Worm (Caenorhabditis elegans) whole organism, L1 larva: ENCODE results near the gene R05D3.9.

ENCODE experiments used
- C16A3.4 ChIP-seq: fragments of 150-350 bp; optimal IDR thresholded peaks from 2 replicates; lab custom pipeline; 2014; ENCODE audit warnings: missing biosample characterization, missing genetic modification characterization
- C34B4.2 ChIP-seq: sonication (generic microtip); optimal IDR thresholded peaks from 2 replicates; lab custom pipeline; 2017; ENCODE audit warnings: mild to moderate bottlenecking, missing genetic modification characterization, missing compliant biosample characterization
- F16B12.6 ChIP-seq: fragments of 150-350 bp; optimal IDR thresholded peaks from 2 replicates; lab custom pipeline; 2014; ENCODE audit warnings: missing biosample characterization, missing genetic modification characterization
- Y116A8C.19 ChIP-seq: sonication (generic microtip); optimal IDR thresholded peaks from 2 replicates; lab custom pipeline; 2016; ENCODE audit warnings: missing compliant biosample characterization, missing genetic modification characterization, borderline replicate concordance
- ama-1 ChIP-seq: fragments of 150-350 bp; optimal IDR thresholded peaks from 2 replicates; lab custom pipeline; 2014
- blmp-1 ChIP-seq: fragments of 150-350 bp; optimal IDR thresholded peaks from 2 replicates; lab custom pipeline; 2014; ENCODE audit warnings: missing biosample characterization, missing genetic modification characterization
- ceh-8 ChIP-seq: fragments of 200-800 bp; sonication (Bioruptor generic); optimal IDR thresholded peaks from 2 replicates; lab custom pipeline; 2018; ENCODE audit warnings: mild to moderate bottlenecking, missing genetic modification characterization, moderate library complexity, missing compliant biosample characterization
- ceh-82 ChIP-seq, 3 experiments: fragments of 150-350 bp in 1 of 3; sonication (generic microtip) in 2 of 3; optimal IDR thresholded peaks; 2 replicates each; lab custom pipeline; 2014 to 2017; ENCODE audit warnings: missing biosample characterization in 3 of 3, missing genetic modification characterization in 3 of 3
- ces-1 ChIP-seq: fragments of 150-350 bp; optimal IDR thresholded peaks from 2 replicates; lab custom pipeline; 2014; ENCODE audit warnings: missing biosample characterization, missing genetic modification reagents, missing genetic modification characterization
- dpl-1 ChIP-seq, 3 experiments: fragments of 150-350 bp in 2 of 3; sonication (generic microtip) in 1 of 3; optimal IDR thresholded peaks; 2 replicates each; lab custom pipeline; 2014 to 2017; ENCODE audit warnings: missing biosample characterization in 3 of 3, missing genetic modification characterization in 3 of 3, missing genetic modification reagents in 3 of 3
- efl-1 ChIP-seq, 4 experiments: fragments of 150-350 bp; optimal IDR thresholded peaks in 3 of 4; peaks in 1 of 4; 1 replicate in 1 of 4; 2 replicates in 3 of 4; lab custom pipeline; 2014; ENCODE audit warnings: missing biosample characterization in 2 of 4, missing genetic modification characterization in 2 of 4, missing genetic modification reagents in 2 of 4
- egl-13 ChIP-seq: sonication (generic microtip); optimal IDR thresholded peaks from 2 replicates; lab custom pipeline; 2016; ENCODE audit warnings: missing genotype, missing genetic modification reagents, missing genetic modification characterization, missing compliant biosample characterization
- egl-27 ChIP-seq, 2 experiments: fragments of 150-350 bp in 1 of 2; sonication (generic microtip); optimal IDR thresholded peaks; 3 replicates each; lab custom pipeline; 2017 to 2018; ENCODE audit warnings: missing biosample characterization in 2 of 2, missing genetic modification characterization in 2 of 2, missing genetic modification reagents in 2 of 2
- elt-2 ChIP-seq: sonication (generic microtip); optimal IDR thresholded peaks from 2 replicates; lab custom pipeline; 2016; ENCODE audit warnings: missing genetic modification characterization, mild to moderate bottlenecking, inconsistent platforms, missing compliant biosample characterization, missing genetic modification reagents
- fkh-10 ChIP-seq: sonication (generic microtip); optimal IDR thresholded peaks from 2 replicates; lab custom pipeline; 2017; ENCODE audit warnings: missing biosample characterization, missing genetic modification reagents, missing genetic modification characterization
- fkh-8 ChIP-seq: sonication (generic microtip); optimal IDR thresholded peaks from 2 replicates; lab custom pipeline; 2016; ENCODE audit warnings: mild to moderate bottlenecking, missing genetic modification characterization, missing compliant biosample characterization
- fos-1 ChIP-seq: fragments of 150-350 bp; optimal IDR thresholded peaks from 2 replicates; lab custom pipeline; 2014; ENCODE audit warnings: missing biosample characterization, missing genetic modification characterization
- irx-1 ChIP-seq: sonication (generic microtip); optimal IDR thresholded peaks from 2 replicates; lab custom pipeline; 2016; ENCODE audit warnings: missing genetic modification characterization, missing compliant biosample characterization
- isw-1 ChIP-seq: fragments of 200-800 bp; sonication (Bioruptor generic); IDR thresholded peaks from 2 replicates; pipeline ENCODE4 v1.3.6; 2022; ENCODE audit warnings: missing genetic modification characterization, missing compliant biosample characterization
- jun-1 ChIP-seq: fragments of 150-350 bp; optimal IDR thresholded peaks from 2 replicates; lab custom pipeline; 2014; ENCODE audit warnings: missing biosample characterization, missing genetic modification reagents, missing genetic modification characterization
- lin-13 ChIP-seq: fragments of 150-350 bp; optimal IDR thresholded peaks from 2 replicates; lab custom pipeline; 2014; ENCODE audit warnings: missing biosample characterization, missing genetic modification reagents, missing genetic modification characterization
- lin-14 ChIP-seq: fragments of 200-800 bp; sonication (Bioruptor generic); optimal IDR thresholded peaks from 2 replicates; lab custom pipeline; 2018; ENCODE audit warnings: mild to moderate bottlenecking, missing genetic modification characterization, moderate library complexity, missing compliant biosample characterization
- lin-15B ChIP-seq: fragments of 150-350 bp; sonication (generic microtip); optimal IDR thresholded peaks from 3 replicates; lab custom pipeline; 2014; ENCODE audit warnings: missing biosample characterization, missing genetic modification characterization
- lin-35 ChIP-seq, 2 experiments: fragments of 150-350 bp; optimal IDR thresholded peaks; 2 replicates each; lab custom pipeline; 2014; ENCODE audit warnings: missing biosample characterization in 2 of 2, missing genetic modification characterization in 2 of 2, missing genetic modification reagents in 2 of 2
- lsy-2 ChIP-seq, 2 experiments: fragments of 150-350 bp; optimal IDR thresholded peaks; 2 replicates each; lab custom pipeline; 2014; ENCODE audit warnings: missing biosample characterization in 2 of 2, missing genetic modification characterization in 2 of 2
- mab-9 ChIP-seq: fragments of 200-800 bp; sonication (Bioruptor generic); IDR thresholded peaks from 2 replicates; pipeline ENCODE4 v1.3.6; 2022; ENCODE audit warnings: missing genetic modification reagents, missing genetic modification characterization, missing compliant biosample characterization
- mdl-1 ChIP-seq, 2 experiments: fragments of 150-350 bp; optimal IDR thresholded peaks; 2 replicates each; lab custom pipeline; 2014 to 2017; ENCODE audit warnings: missing biosample characterization in 2 of 2, missing genetic modification characterization in 2 of 2, inconsistent platforms in 1 of 2
- mep-1 ChIP-seq: fragments of 150-350 bp; optimal IDR thresholded peaks from 2 replicates; lab custom pipeline; 2014; ENCODE audit warnings: missing biosample characterization, missing genetic modification characterization
- nhr-11 ChIP-seq: fragments of 150-350 bp; optimal IDR thresholded peaks from 2 replicates; lab custom pipeline; 2014; ENCODE audit warnings: missing biosample characterization, missing genetic modification characterization
- nhr-19 ChIP-seq: fragments of 200-800 bp; sonication (Bioruptor generic); conservative IDR thresholded peaks from 2 replicates; pipeline ENCODE4 v1.3.6; 2022; ENCODE audit warnings: missing genetic modification characterization, missing compliant biosample characterization
- nhr-20 ChIP-seq: sonication (generic microtip); optimal IDR thresholded peaks from 2 replicates; lab custom pipeline; 2016; ENCODE audit warnings: mild to moderate bottlenecking, missing genetic modification characterization, missing compliant biosample characterization
- nhr-47 ChIP-seq: sonication (generic microtip); optimal IDR thresholded peaks from 2 replicates; lab custom pipeline; 2016; ENCODE audit warnings: mild to moderate bottlenecking, missing genetic modification characterization, moderate library complexity, missing compliant biosample characterization
- nhr-77 ChIP-seq: fragments of 150-350 bp; optimal IDR thresholded peaks from 2 replicates; lab custom pipeline; 2014; ENCODE audit warnings: missing biosample characterization, missing genetic modification characterization
- nhr-90 ChIP-seq: sonication (generic microtip); optimal IDR thresholded peaks from 2 replicates; lab custom pipeline; 2016; ENCODE audit warnings: mild to moderate bottlenecking, missing genetic modification characterization, missing compliant biosample characterization; ENCODE audit not compliant: poor library complexity
- pag-3 ChIP-seq: sonication (generic microtip); optimal IDR thresholded peaks from 2 replicates; lab custom pipeline; 2017; ENCODE audit warnings: missing genetic modification characterization, mild to moderate bottlenecking, missing compliant biosample characterization, antibody characterized with exemption, borderline replicate concordance; ENCODE audit not compliant: insufficient read depth
- rnt-1 ChIP-seq: sonication (generic microtip); optimal IDR thresholded peaks from 2 replicates; lab custom pipeline; 2016; ENCODE audit warnings: mild to moderate bottlenecking, missing genetic modification characterization, moderate library complexity, missing compliant biosample characterization
- skn-1 ChIP-seq: fragments of 150-350 bp; optimal IDR thresholded peaks from 2 replicates; lab custom pipeline; 2014; ENCODE audit warnings: missing biosample characterization, missing genetic modification characterization
- snpc-4 ChIP-seq: fragments of 150-350 bp; optimal IDR thresholded peaks from 2 replicates; lab custom pipeline; 2014; ENCODE audit warnings: missing biosample characterization, missing genetic modification characterization
- snu-23 ChIP-seq: sonication (generic microtip); optimal IDR thresholded peaks from 2 replicates; lab custom pipeline; 2016; ENCODE audit warnings: missing genetic modification characterization, missing compliant biosample characterization
- swsn-7 ChIP-seq: sonication (generic microtip); optimal IDR thresholded peaks from 2 replicates; lab custom pipeline; 2016; ENCODE audit warnings: missing genetic modification characterization, missing compliant biosample characterization
- tbx-2 ChIP-seq: sonication (generic microtip); optimal IDR thresholded peaks from 2 replicates; lab custom pipeline; 2016; ENCODE audit warnings: missing genetic modification characterization, missing compliant biosample characterization
- unc-86 ChIP-seq: sonication (generic microtip); optimal IDR thresholded peaks from 2 replicates; lab custom pipeline; 2016; ENCODE audit warnings: missing genetic modification characterization, missing compliant biosample characterization
- xbp-1 ChIP-seq: sonication (generic microtip); optimal IDR thresholded peaks from 2 replicates; lab custom pipeline; 2016; ENCODE audit warnings: missing genetic modification characterization, missing compliant biosample characterization
- zag-1 ChIP-seq: fragments of 150-350 bp; optimal IDR thresholded peaks from 2 replicates; lab custom pipeline; 2014; ENCODE audit warnings: missing biosample characterization, missing genetic modification characterization
- zip-4 ChIP-seq: fragments of 200-800 bp; sonication (Bioruptor generic); optimal IDR thresholded peaks from 2 replicates; lab custom pipeline; 2018; ENCODE audit warnings: mild to moderate bottlenecking, missing genetic modification characterization, moderate library complexity, missing compliant biosample characterization
- ztf-11 ChIP-seq, 2 experiments: sonication (generic microtip); optimal IDR thresholded peaks; 2 replicates each; lab custom pipeline; 2016 to 2017; ENCODE audit warnings: missing genetic modification characterization in 2 of 2, missing biosample characterization in 1 of 2, missing compliant biosample characterization in 1 of 2
- ztf-4 ChIP-seq: fragments of 150-350 bp; optimal IDR thresholded peaks from 2 replicates; lab custom pipeline; 2014; ENCODE audit warnings: missing biosample characterization, missing genetic modification characterization

The R05D3.9 gene

ce11 chrIII:8416871-8417191 is 48.3 kb upstream of the R05D3.9 start:
- TF ChIP-seq ama-1 (no peak), isw-1 (GFP tag; lab: Robert Waterston, UW) (no peak), mep-1 (tag; lab: Kevin White, UChicago) (peak; percentile 8), ces-1 (GFP tag; lab: Kevin White, UChicago) (peak; percentile 92), blmp-1 (tag; lab: Kevin White, UChicago) (peak; percentile 84)

- TF ChIP-seq skn-1 (tag; lab: Kevin White, UChicago) (no peak), egl-13 (tag; lab: Kevin White, UChicago) (no peak), ceh-8 (GFP tag; lab: Kevin White, UChicago) (peak; percentile 55), Y116A8C.19 (tag; lab: Kevin White, UChicago) (no peak)
Measured at ce11 chrIII:8413501-8413900, 45.0 kb upstream of the R05D3.9 start.

- TF ChIP-seq lin-14 (GFP tag; lab: Kevin White, UChicago) (peak; percentile 97), elt-2 (tag; lab: Kevin White, UChicago) (peak; percentile 24), mep-1 (tag; lab: Kevin White, UChicago) (peak; percentile 97), snu-23 (GFP tag; lab: Kevin White, UChicago) (peak; percentile 69), lin-15B (peak; percentile 24), rnt-1 (tag; lab: Kevin White, UChicago) (peak; percentile 19), C34B4.2 (tag; lab: Kevin White, UChicago) (no peak), lin-13 (GFP tag; lab: Kevin White, UChicago) (peak; percentile 50), zag-1 (tag; lab: Kevin White, UChicago) (no peak), fkh-10 (GFP tag; lab: Kevin White, UChicago) (peak; percentile 54), ces-1 (GFP tag; lab: Kevin White, UChicago) (no peak), egl-27 (tag; optimal IDR thresholded peaks at IDR 0.05; lab: Kevin White, UChicago) (no peak), unc-86 (tag; lab: Kevin White, UChicago) (peak; percentile 66), swsn-7 (tag; lab: Kevin White, UChicago) (peak; percentile 58), nhr-77 (tag; lab: Kevin White, UChicago) (peak; percentile 35), tbx-2 (tag; lab: Kevin White, UChicago) (peak; percentile 38), egl-13 (tag; lab: Kevin White, UChicago) (no peak), xbp-1 (tag; lab: Kevin White, UChicago) (peak; percentile 44), lsy-2 (tag; optimal IDR thresholded peaks at IDR 0.05; lab: Kevin White, UChicago) (peak; percentile 84 to 93), snpc-4 (tag; lab: Kevin White, UChicago) (peak; percentile 61), skn-1 (tag; lab: Kevin White, UChicago) (peak; percentile 88), F16B12.6 (peak; percentile 35), ztf-4 (tag; lab: Kevin White, UChicago) (peak; percentile 15), efl-1 (optimal IDR thresholded peaks at IDR 0.05; lab: Kevin White, UChicago) (peak; percentile 58 to 77), efl-1 (GFP tag; optimal IDR thresholded peaks at IDR 0.05 in 1 of 2; lab: Kevin White, UChicago) (peak; percentile 57 to 77), nhr-19 (GFP tag; lab: Robert Waterston, UW) (peak; percentile 35), nhr-47 (peak; percentile 52), jun-1 (tag; lab: Kevin White, UChicago) (peak; percentile 57), fkh-8 (peak; percentile 80), fos-1 (tag; lab: Kevin White, UChicago) (peak; percentile 63), blmp-1 (tag; lab: Kevin White, UChicago) (peak; percentile 85), pag-3 (tag; lab: Kevin White, UChicago) (no peak), ztf-11 (tag; optimal IDR thresholded peaks at IDR 0.05; lab: Kevin White, UChicago) (no peak), nhr-90 (tag; lab: Kevin White, UChicago) (peak; percentile 22), irx-1 (tag; lab: Kevin White, UChicago) (no peak), C16A3.4 (no peak), ceh-8 (GFP tag; lab: Kevin White, UChicago) (no peak), zip-4 (peak; percentile 7), dpl-1 (GFP tag; optimal IDR thresholded peaks at IDR 0.05; lab: Kevin White, UChicago) (peak; percentile 57 to 79 (median 58)), lin-35 (GFP tag; optimal IDR thresholded peaks at IDR 0.05; lab: Kevin White, UChicago) (peak; percentile 67 to 77), mab-9 (no peak), ceh-82 (tag; optimal IDR thresholded peaks at IDR 0.05; lab: Kevin White, UChicago) (peak; percentile 25 to 63 (median 34)), mdl-1 (tag; optimal IDR thresholded peaks at IDR 0.05; lab: Kevin White, UChicago) (peak in 1 of 2 experiments; percentile 29), nhr-11 (tag; lab: Kevin White, UChicago) (no peak), isw-1 (GFP tag; lab: Robert Waterston, UW) (peak; percentile 43), nhr-20 (tag; lab: Kevin White, UChicago) (peak; percentile 55)
Measured at ce11 chrIII:8411976-8412375, 43.5 kb upstream of the R05D3.9 start.
